Worm (Caenorhabditis elegans): Measurements from ENCODE around the gene cbs-2.

ce11 chrII:2225608-2226007 lies 2.2 kb upstream of the cbs-2 start, which contains the start of gene F54A3.5:
- no peak for TF ChIP-seq nhr-28 (tag; optimal IDR thresholded peaks at IDR 0.05)
- no peak for TF ChIP-seq snpc-4 (tag; optimal IDR thresholded peaks at IDR 0.05)
- TF ChIP-seq pqm-1 (tag; optimal IDR thresholded peaks at IDR 0.05) = no peak
- no peak for TF ChIP-seq nhr-19 (GFP tag; conservative IDR thresholded peaks at IDR 0.05)
- TF ChIP-seq ces-1 (GFP tag; optimal IDR thresholded peaks at IDR 0.05) = no peak
- TF ChIP-seq fos-1 (tag; optimal IDR thresholded peaks at IDR 0.05) = no peak
- TF ChIP-seq unc-130 (tag; optimal IDR thresholded peaks at IDR 0.05) = no peak
- no peak for TF ChIP-seq hlh-17 (GFP tag; optimal IDR thresholded peaks at IDR 0.05; ENCODE audit: borderline replicate concordance)
- no peak for TF ChIP-seq skn-1 (tag; optimal IDR thresholded peaks at IDR 0.05)
- no peak for TF ChIP-seq mdl-1 (tag; optimal IDR thresholded peaks at IDR 0.05)

Data from whole organism, L1 larva.